Worm (Caenorhabditis elegans): Measurements from ENCODE around the gene F14D7.1.

DNA sequence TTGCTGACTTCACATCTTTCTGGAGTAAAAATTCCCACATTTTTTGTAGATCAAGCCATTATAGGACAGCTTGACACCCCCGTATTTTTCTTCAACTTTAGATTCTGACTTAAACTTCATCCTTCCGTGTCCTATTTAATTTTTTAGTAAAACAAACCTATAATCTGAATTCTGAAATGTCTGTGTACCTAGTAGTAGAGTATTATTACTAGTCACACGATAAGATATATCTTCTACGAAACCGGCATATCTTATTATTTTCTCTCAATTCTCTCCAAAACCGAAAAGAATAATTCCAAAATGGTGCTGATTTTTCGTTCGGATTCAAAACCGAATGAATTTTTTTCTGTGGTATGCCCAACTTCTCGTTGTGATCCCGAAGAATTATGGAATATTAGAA lies 5.1 kb upstream of the F14D7.1 start, which contains the start of gene F14D7.9:
- TF ChIP-seq ama-1 (optimal IDR thresholded peaks at IDR 0.05) = no peak
- no peak for TF ChIP-seq lin-39 (tag; optimal IDR thresholded peaks at IDR 0.05)
- TF ChIP-seq nhr-237 (tag; optimal IDR thresholded peaks at IDR 0.05) = no peak
- TF ChIP-seq ztf-4 (tag; optimal IDR thresholded peaks at IDR 0.05) = no peak
